Worm (Caenorhabditis elegans): ENCODE data around the gene C07A4.2.

Gene C07A4.2

DNA sequence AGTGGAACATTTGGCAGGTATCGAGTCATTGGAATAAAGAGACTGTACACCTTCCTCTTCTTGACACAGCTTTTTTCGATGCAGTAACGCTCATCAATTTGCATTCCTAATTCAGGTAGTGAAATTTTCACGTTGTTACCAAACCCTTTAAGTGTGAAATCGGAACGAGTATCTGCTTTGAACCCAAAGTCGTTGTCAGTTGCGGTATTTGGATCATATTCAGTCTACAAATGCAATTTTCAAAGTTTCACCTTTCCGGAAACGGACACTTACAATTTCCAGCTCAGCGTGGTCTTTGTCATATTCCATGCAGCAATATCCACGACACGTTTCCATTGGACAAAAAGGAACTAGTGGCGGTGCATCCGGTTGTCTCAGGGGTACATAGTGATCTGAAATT lies 10.6 kb downstream of the C07A4.2 start:
- TF ChIP-seq Y53G8AR.9 (GFP tag; conservative IDR thresholded peaks at IDR 0.05) (0 out of 2 replicates have a peak, but pooled peaks have one; percentile 27), F57A8.1 (GFP tag; optimal IDR thresholded peaks at IDR 0.05) (no peak), F55B11.4 (tag; optimal IDR thresholded peaks at IDR 0.05; ENCODE audit: borderline replicate concordance, insufficient read depth) (no peak), ccch-3 (GFP tag; optimal IDR thresholded peaks at IDR 0.05) (no peak), akir-1 (GFP tag; optimal IDR thresholded peaks at IDR 0.05) (no peak), lin-40 (tag; optimal IDR thresholded peaks at IDR 0.05) (no peak), Y56A3A.18 (GFP tag; IDR thresholded peaks at IDR 0.05) (no peak), aptf-3 (GFP tag; IDR thresholded peaks at IDR 0.05) (no peak)

ce11 chrX:10183695-10184094 lies 11.7 kb downstream of the C07A4.2 start, which contains the start of gene arrd-28:
TSS of gene arrd-28 (plus strand) at chrX:10183995.
- TF ChIP-seq B0336.3 (GFP tag; IDR thresholded peaks at IDR 0.05), result no peak
- no peak for TF ChIP-seq F57C9.4 (tag; optimal IDR thresholded peaks at IDR 0.05)
- TF ChIP-seq nfya-2 (GFP tag; IDR thresholded peaks at IDR 0.05), result no peak
- TF ChIP-seq F22D6.2 (tag; optimal IDR thresholded peaks at IDR 0.05), result no peak
- TF ChIP-seq T07F8.4 (tag; optimal IDR thresholded peaks at IDR 0.05), result no peak
- TF ChIP-seq B0019.2 (GFP tag; conservative IDR thresholded peaks at IDR 0.05), result no peak

ce11 chrX:10184708-10185107 lies 12.7 kb downstream of the C07A4.2 start:
- TF ChIP-seq sptf-2 (GFP tag; optimal IDR thresholded peaks at IDR 0.05) (no peak), sdz-38 (tag; optimal IDR thresholded peaks at IDR 0.05) (no peak), chd-7 (tag; optimal IDR thresholded peaks at IDR 0.05) (no peak), bed-2 (GFP tag; IDR thresholded peaks at IDR 0.05) (no peak), egrh-3 (GFP tag; IDR thresholded peaks at IDR 0.05) (no peak), hmg-1.2 (GFP tag; IDR thresholded peaks at IDR 0.05) (no peak), lin-54 (GFP tag; optimal IDR thresholded peaks at IDR 0.05) (no peak)

DNA sequence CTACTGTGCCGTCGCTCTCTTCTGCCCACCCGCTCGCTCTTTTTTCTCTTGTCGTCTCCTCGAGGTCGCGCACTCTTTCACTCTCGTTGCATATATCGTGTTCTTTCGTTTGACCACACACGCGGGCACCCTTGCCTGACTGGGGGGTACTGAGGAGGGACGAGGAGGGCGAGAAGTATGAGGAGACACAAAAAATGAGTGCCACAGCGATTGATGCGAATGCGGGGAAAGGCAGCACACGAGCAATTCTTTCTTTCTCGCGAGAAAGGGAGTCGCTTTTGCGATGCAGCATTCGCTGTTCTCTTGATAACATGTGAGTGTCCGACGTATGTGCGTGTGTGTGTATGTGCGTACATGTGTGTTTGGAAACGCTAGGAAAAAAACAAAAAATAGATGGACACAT lies 16.5 kb downstream of the C07A4.2 start:
- TF ChIP-seq repo-1 (tag; optimal IDR thresholded peaks at IDR 0.05), result no peak
- no peak for TF ChIP-seq ceh-100 (GFP tag; IDR thresholded peaks at IDR 0.05)
- no peak for TF ChIP-seq T26A5.8 (tag; optimal IDR thresholded peaks at IDR 0.05)
- no peak for TF ChIP-seq akir-1 (GFP tag; optimal IDR thresholded peaks at IDR 0.05)
- no peak for TF ChIP-seq ztf-22 (GFP tag; optimal IDR thresholded peaks at IDR 0.05)
- no peak for TF ChIP-seq ZK185.1 (tag; optimal IDR thresholded peaks at IDR 0.05; ENCODE audit: poor library complexity, severe bottlenecking)
- no peak for TF ChIP-seq ztf-6 (GFP tag; IDR thresholded peaks at IDR 0.05)
- no peak for TF ChIP-seq F39B2.1 (GFP tag; IDR thresholded peaks at IDR 0.05)
- no peak for TF ChIP-seq ztf-3 (GFP tag; optimal IDR thresholded peaks at IDR 0.05)
- TF ChIP-seq nfya-2 (GFP tag; IDR thresholded peaks at IDR 0.05), result no peak
- no peak for TF ChIP-seq nhr-120 (GFP tag; IDR thresholded peaks at IDR 0.05)
- peak; percentile 98 for TF ChIP-seq zfh-2 (GFP tag; conservative IDR thresholded peaks at IDR 0.05)
- peak; percentile 54 for TF ChIP-seq nhr-90 (tag; optimal IDR thresholded peaks at IDR 0.05)
- TF ChIP-seq efl-1 (GFP tag; optimal IDR thresholded peaks at IDR 0.05), result no peak
- TF ChIP-seq Y79H2A.3 (GFP tag; conservative IDR thresholded peaks at IDR 0.05), result no peak
- TF ChIP-seq ceh-27 (GFP tag; optimal IDR thresholded peaks at IDR 0.05), result peak; percentile 75
- TF ChIP-seq snpc-3.4 (tag; optimal IDR thresholded peaks at IDR 0.05), result no peak
- no peak for TF ChIP-seq unc-130 (GFP tag; optimal IDR thresholded peaks at IDR 0.05)
- no peak for TF ChIP-seq B0019.2 (GFP tag; conservative IDR thresholded peaks at IDR 0.05)
- TF ChIP-seq rec-8 (tag; optimal IDR thresholded peaks at IDR 0.05), result no peak
- TF ChIP-seq sptf-2 (GFP tag; optimal IDR thresholded peaks at IDR 0.05), result no peak
- no peak for TF ChIP-seq tbx-9 (tag; optimal IDR thresholded peaks at IDR 0.05; ENCODE audit: borderline replicate concordance)
- no peak for TF ChIP-seq ztf-28 (GFP tag; IDR thresholded peaks at IDR 0.05)
- no peak for TF ChIP-seq nhr-179 (tag; optimal IDR thresholded peaks at IDR 0.05)
- TF ChIP-seq mcd-1 (GFP tag; IDR thresholded peaks at IDR 0.05), result peak; percentile 63
- no peak for TF ChIP-seq madf-8 (GFP tag; conservative IDR thresholded peaks at IDR 0.05)
- no peak for TF ChIP-seq athp-1 (tag; optimal IDR thresholded peaks at IDR 0.05)
- peak; percentile 18 for TF ChIP-seq gei-17 (GFP tag; optimal IDR thresholded peaks at IDR 0.05)
